Worm (Caenorhabditis elegans) whole organism, L1 larva: ENCODE data around the gene F59E12.15.

Source experiments
- F16B12.6 ChIP-seq: fragments of 150-350 bp; optimal IDR thresholded peaks from 2 replicates; lab custom pipeline; 2014; ENCODE audit warnings: missing biosample characterization, missing genetic modification characterization
- nhr-76 ChIP-seq: sonication (generic microtip); optimal IDR thresholded peaks from 2 replicates; lab custom pipeline; 2017; ENCODE audit warnings: missing biosample characterization, missing genetic modification characterization

DNA sequence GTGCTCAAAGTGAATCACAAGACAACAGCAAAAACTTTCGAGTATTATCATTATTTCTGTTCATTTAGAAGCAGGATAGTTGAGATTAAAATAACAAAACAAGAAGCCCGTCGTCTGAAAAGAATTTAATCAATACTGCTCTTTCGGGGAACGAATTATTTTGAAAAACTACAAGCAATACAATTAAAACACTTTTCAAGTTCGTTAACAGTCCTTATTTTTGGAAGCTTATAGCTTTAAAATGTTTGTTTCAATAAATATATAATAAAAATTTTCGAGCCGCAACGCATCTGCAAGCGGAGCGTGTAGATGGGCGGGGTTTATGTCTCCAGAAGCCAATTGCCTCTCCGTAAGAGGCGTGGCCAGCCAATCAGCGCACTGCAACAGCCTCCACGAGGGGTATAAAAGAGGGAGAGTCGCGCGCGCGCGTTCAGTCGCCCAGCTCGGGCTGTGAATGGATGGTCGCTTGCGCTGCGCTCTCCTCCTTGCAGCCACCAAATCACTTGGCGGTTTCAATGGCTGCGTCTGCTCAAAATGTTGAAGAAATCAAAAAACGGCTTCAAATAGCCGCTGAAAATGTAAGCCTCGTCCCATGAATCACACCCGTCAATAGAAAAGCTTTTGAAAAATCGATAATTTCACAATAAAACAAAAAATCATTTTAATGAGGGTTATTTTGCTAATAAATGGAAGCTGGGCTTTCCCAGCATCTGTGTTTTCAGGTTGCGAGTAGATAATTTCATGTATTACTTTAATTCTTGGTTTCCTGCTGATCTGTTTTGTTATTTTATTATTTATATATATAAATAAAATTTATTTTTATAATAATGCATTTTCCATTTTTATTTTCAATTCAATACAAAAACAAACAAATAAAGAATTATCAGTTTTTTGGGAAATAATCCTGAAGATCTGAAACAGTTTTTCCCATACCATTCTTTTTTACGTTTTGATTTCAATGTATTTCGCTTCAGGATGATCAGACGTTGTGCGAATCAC is 32.9 kb upstream of the F59E12.15 start, which contains the start of the genes ift-43 and mdt-26:
- TF ChIP-seq F16B12.6 (tag; lab: Kevin White, UChicago) (peak; percentile 48), nhr-76 (peak; percentile 44)
